Worm (Caenorhabditis elegans) whole organism, midembryonic: Measurements from ENCODE around the gene B0454.5.

Experiments
- T22C8.4 ChIP-seq: fragments of 200-800 bp; sonication (Bioruptor generic); IDR thresholded peaks from 2 replicates; pipeline ENCODE4 v1.3.6; 2022; ENCODE audit warnings: missing genetic modification characterization, missing compliant biosample characterization
- cog-1 ChIP-seq: sonication (generic microtip); optimal IDR thresholded peaks from 2 replicates; lab custom pipeline; 2016; ENCODE audit warnings: missing genetic modification characterization, missing compliant biosample characterization
- flt-1 ChIP-seq: fragments of 200-800 bp; sonication (Bioruptor generic); IDR thresholded peaks from 2 replicates; pipeline ENCODE4 v1.3.6; 2022; ENCODE audit warnings: missing genetic modification characterization, missing compliant biosample characterization
- klf-2 ChIP-seq: fragments of 200-800 bp; sonication (Bioruptor generic); conservative IDR thresholded peaks from 2 replicates; pipeline ENCODE4 v1.3.6; 2022; ENCODE audit warnings: missing genetic modification reagents, missing genetic modification characterization, missing compliant biosample characterization
- med-1 ChIP-seq: sonication (generic microtip); optimal IDR thresholded peaks from 2 replicates; lab custom pipeline; 2017; ENCODE audit warnings: missing genetic modification characterization, mild to moderate bottlenecking, missing compliant biosample characterization, antibody characterized with exemption, missing genetic modification reagents; ENCODE audit not compliant: insufficient read depth
- ref-1 ChIP-seq: fragments of 200-800 bp; sonication (Bioruptor generic); conservative IDR thresholded peaks from 2 replicates; pipeline ENCODE4 v1.3.6; 2022; ENCODE audit warnings: missing genetic modification reagents, missing genetic modification characterization, missing compliant biosample characterization
- tab-1 ChIP-seq: fragments of 200-800 bp; sonication (Bioruptor generic); IDR thresholded peaks from 2 replicates; pipeline ENCODE4 v1.3.6; 2022; ENCODE audit warnings: missing genetic modification characterization, missing compliant biosample characterization
- ztf-23 ChIP-seq: fragments of 200-800 bp; sonication (Bioruptor generic); IDR thresholded peaks from 2 replicates; pipeline ENCODE4 v1.3.6; 2022; ENCODE audit warnings: missing genetic modification reagents, missing genetic modification characterization, missing compliant biosample characterization
- ztf-29 ChIP-seq: fragments of 200-800 bp; sonication (Bioruptor generic); IDR thresholded peaks from 2 replicates; pipeline ENCODE4 v1.3.6; 2022; ENCODE audit warnings: missing genetic modification reagents, missing genetic modification characterization, missing compliant biosample characterization

ce11 chrII:3045875-3046274, 7.2 kb downstream of the B0454.5 start, which contains the start of gene sri-30:
- TF ChIP-seq cog-1 = no peak
- TF ChIP-seq ztf-29 (GFP tag; lab: Robert Waterston, UW) = no peak
- TF ChIP-seq klf-2 (GFP tag; lab: Robert Waterston, UW) = no peak
- no peak for TF ChIP-seq ztf-23 (GFP tag; lab: Robert Waterston, UW)
- no peak for TF ChIP-seq ref-1
- no peak for TF ChIP-seq T22C8.4 (GFP tag; lab: Robert Waterston, UW)
- no peak for TF ChIP-seq flt-1 (GFP tag; lab: Robert Waterston, UW)
- TF ChIP-seq tab-1 (GFP tag; lab: Robert Waterston, UW) = no peak
- no peak for TF ChIP-seq med-1
